Worm (Caenorhabditis elegans): ENCODE data around the gene Y105C5B.5.

The Y105C5B.5 gene

DNA sequence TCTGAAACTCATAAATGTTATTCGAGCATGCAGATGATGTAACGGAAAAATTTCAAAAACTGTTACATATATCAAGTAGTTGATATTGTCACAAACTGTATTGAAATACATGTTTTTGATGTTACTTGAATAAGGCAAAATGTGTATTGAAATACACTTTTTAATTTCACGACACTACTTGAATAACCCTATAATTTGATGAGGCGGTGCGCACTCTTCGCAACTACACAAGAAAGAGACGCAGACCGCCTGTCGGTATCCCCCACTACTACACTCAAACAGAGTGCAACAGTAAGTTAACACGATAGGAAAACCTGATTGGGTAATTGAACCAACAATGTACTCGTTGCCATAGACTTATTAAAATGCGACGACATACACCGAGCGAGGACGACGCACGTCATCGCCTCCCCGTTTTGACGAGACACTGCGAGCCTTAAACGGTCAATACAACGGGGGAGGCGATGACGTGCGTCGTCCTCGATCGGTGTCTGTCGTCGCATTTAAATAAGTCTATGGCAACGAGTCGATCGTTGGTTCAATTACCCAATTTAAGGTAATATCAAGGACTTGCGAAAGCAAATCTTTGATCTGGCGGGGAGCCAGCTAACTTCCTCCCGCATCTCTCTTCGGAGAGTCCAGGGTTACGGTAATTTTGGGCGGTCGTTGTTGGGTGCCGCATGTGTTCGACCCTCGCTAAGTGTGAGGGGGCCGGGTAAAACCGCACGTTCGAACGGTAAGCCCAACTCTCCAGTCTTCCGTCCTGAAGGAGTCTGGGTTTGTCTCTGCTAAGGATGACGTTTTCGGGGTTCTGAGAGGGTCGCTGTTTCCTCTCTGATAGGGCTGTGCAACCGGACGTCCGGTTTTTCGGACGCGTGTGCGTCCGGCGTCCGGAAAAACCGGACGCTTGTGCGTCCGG is 47.9 kb downstream of the Y105C5B.5 start:
- TF ChIP-seq hnd-1 (tag; optimal IDR thresholded peaks at IDR 0.05) (no peak), flt-1 (GFP tag; IDR thresholded peaks at IDR 0.05) (no peak), B0310.2 (tag; optimal IDR thresholded peaks at IDR 0.05) (no peak), pes-1 (GFP tag; IDR thresholded peaks at IDR 0.05) (no peak), hmg-4 (GFP tag; optimal IDR thresholded peaks at IDR 0.05) (no peak), tbx-37 (GFP tag; conservative IDR thresholded peaks at IDR 0.05) (no peak), sea-1 (GFP tag; conservative IDR thresholded peaks at IDR 0.05) (no peak), scrt-1 (GFP tag; IDR thresholded peaks at IDR 0.05) (no peak), F13C5.2 (tag; optimal IDR thresholded peaks at IDR 0.05) (no peak), tbx-11 (GFP tag; IDR thresholded peaks at IDR 0.05) (no peak), hmbx-1 (tag; optimal IDR thresholded peaks at IDR 0.05) (no peak), ceh-36 (tag; optimal IDR thresholded peaks at IDR 0.05) (no peak), ets-7 (tag; optimal IDR thresholded peaks at IDR 0.05) (no peak), tra-4 (tag; optimal IDR thresholded peaks at IDR 0.05) (no peak), aly-1 (tag; optimal IDR thresholded peaks at IDR 0.05) (no peak), ama-1 (optimal IDR thresholded peaks at IDR 0.05) (no peak), ceh-13 (GFP tag; optimal IDR thresholded peaks at IDR 0.05) (no peak)

DNA sequence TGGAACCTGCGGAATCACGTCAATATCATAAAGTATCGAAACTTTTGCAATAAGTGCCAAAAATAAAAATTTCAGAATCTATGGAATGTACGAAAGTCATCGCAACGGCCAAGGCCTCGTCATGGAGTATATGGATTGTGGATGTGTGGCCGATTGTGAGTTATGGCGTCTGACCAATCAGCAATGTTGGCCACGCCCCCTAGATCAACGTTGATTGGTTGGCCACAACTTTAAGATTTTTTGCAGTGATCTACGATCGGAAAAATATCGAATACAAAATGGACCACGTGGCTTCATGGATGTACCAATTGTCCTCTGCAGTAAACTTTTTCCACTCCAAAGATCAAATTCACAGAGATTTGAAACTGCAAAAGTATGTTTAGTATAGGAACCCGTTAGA is 50.4 kb downstream of the Y105C5B.5 start:
- TF ChIP-seq tbx-37 (GFP tag; conservative IDR thresholded peaks at IDR 0.05) (no peak), ets-7 (tag; optimal IDR thresholded peaks at IDR 0.05) (no peak), ceh-13 (GFP tag; optimal IDR thresholded peaks at IDR 0.05) (no peak), hmbx-1 (tag; optimal IDR thresholded peaks at IDR 0.05) (no peak), tra-4 (tag; optimal IDR thresholded peaks at IDR 0.05) (no peak), flt-1 (GFP tag; IDR thresholded peaks at IDR 0.05) (no peak), scrt-1 (GFP tag; IDR thresholded peaks at IDR 0.05) (no peak), B0310.2 (tag; optimal IDR thresholded peaks at IDR 0.05) (no peak), tbx-11 (GFP tag; IDR thresholded peaks at IDR 0.05) (no peak), ama-1 (optimal IDR thresholded peaks at IDR 0.05) (no peak), ceh-36 (tag; optimal IDR thresholded peaks at IDR 0.05) (no peak), pes-1 (GFP tag; IDR thresholded peaks at IDR 0.05) (no peak)
